Worm (Caenorhabditis elegans) whole organism, young adult: Measurements from ENCODE around the gene pola-1.

Source experiments
- B0035.1 ChIP-seq: sonication (generic microtip); optimal IDR thresholded peaks from 2 replicates; lab custom pipeline; 2016; ENCODE audit warnings: missing genetic modification characterization, mild to moderate bottlenecking, missing compliant biosample characterization, missing genotype, missing genetic modification reagents
- F10E7.11 ChIP-seq: sonication (generic microtip); optimal IDR thresholded peaks from 2 replicates; lab custom pipeline; 2017; ENCODE audit warnings: mild to moderate bottlenecking, missing genetic modification characterization, moderate library complexity, missing compliant biosample characterization
- F22D6.2 ChIP-seq: sonication (generic microtip); optimal IDR thresholded peaks from 2 replicates; lab custom pipeline; 2016; ENCODE audit warnings: mild to moderate bottlenecking, missing genetic modification characterization, missing compliant biosample characterization
- ama-1 ChIP-seq, 3 experiments: fragments of 150-350 bp in 1 of 3; sonication (generic microtip) in 2 of 3; optimal IDR thresholded peaks; 2 replicates each; lab custom pipeline; 2014 to 2018; ENCODE audit warnings: missing biosample characterization in 2 of 3, missing genetic modification characterization in 2 of 3, missing genetic modification reagents in 2 of 3
- atf-7 ChIP-seq: sonication (generic microtip); optimal IDR thresholded peaks from 2 replicates; lab custom pipeline; 2017; ENCODE audit warnings: mild to moderate bottlenecking, missing genetic modification characterization, missing compliant biosample characterization
- ceh-58 ChIP-seq: fragments of 200-800 bp; sonication (Bioruptor generic); IDR thresholded peaks from 2 replicates; pipeline ENCODE4 v1.3.6; 2022; ENCODE audit warnings: missing genetic modification characterization, missing compliant biosample characterization
- fkh-3 ChIP-seq: sonication (generic microtip); optimal IDR thresholded peaks from 2 replicates; lab custom pipeline; 2016; ENCODE audit warnings: mild to moderate bottlenecking, missing genetic modification characterization, missing compliant biosample characterization
- snpc-4 ChIP-seq, 5 experiments: fragments of 150-350 bp in 1 of 5; sonication (generic microtip) in 4 of 5; optimal IDR thresholded peaks; 2 replicates each; lab custom pipeline; 2014 to 2018; ENCODE audit warnings: missing genetic modification characterization in 5 of 5, missing biosample characterization in 3 of 5, antibody characterized with exemption in 2 of 5, mild to moderate bottlenecking in 2 of 5, missing compliant biosample characterization in 2 of 5, missing genotype in 2 of 5, moderate library complexity in 2 of 5, missing genetic modification reagents in 1 of 5
- tbx-9 ChIP-seq: sonication (generic microtip); optimal IDR thresholded peaks from 2 replicates; lab custom pipeline; 2016; ENCODE audit warnings: borderline replicate concordance, missing genetic modification characterization, inconsistent platforms, missing compliant biosample characterization
- zfh-2 ChIP-seq: fragments of 200-800 bp; sonication (Bioruptor generic); conservative IDR thresholded peaks from 2 replicates; pipeline ENCODE4 v1.3.6; 2022; ENCODE audit warnings: missing genetic modification reagents, missing genetic modification characterization, missing compliant biosample characterization
- zim-3 ChIP-seq: sonication (generic microtip); optimal IDR thresholded peaks from 2 replicates; lab custom pipeline; 2017; ENCODE audit warnings: mild to moderate bottlenecking, missing genetic modification characterization, moderate library complexity, missing compliant biosample characterization

- TF ChIP-seq F22D6.2 (no peak), atf-7 (no peak), tbx-9 (tag; lab: Kevin White, UChicago) (no peak), zim-3 (tag; lab: Kevin White, UChicago) (no peak), snpc-4 (GFP tag; optimal IDR thresholded peaks at IDR 0.05; lab: Kevin White, UChicago) (no peak), snpc-4 (tag; optimal IDR thresholded peaks at IDR 0.05; lab: Kevin White, UChicago) (no peak), ama-1 (optimal IDR thresholded peaks at IDR 0.05; lab: Kevin White, UChicago) (no peak), ama-1 (GFP tag; optimal IDR thresholded peaks at IDR 0.05; lab: Kevin White, UChicago) (no peak), fkh-3 (tag; lab: Kevin White, UChicago) (no peak), F10E7.11 (tag; lab: Kevin White, UChicago) (no peak), B0035.1 (tag; lab: Kevin White, UChicago) (no peak), ceh-58 (GFP tag; lab: Robert Waterston, UW) (no peak), zfh-2 (GFP tag; lab: Robert Waterston, UW) (no peak)
Observed at ce11 chrIII:11157916-11158315, 15.7 kb downstream of the pola-1 start.
